Worm (Caenorhabditis elegans) whole organism, midembryonic: Measurements from ENCODE around the gene K10H10.12.

Source experiments
- T22C8.4 ChIP-seq: fragments of 200-800 bp; sonication (Bioruptor generic); IDR thresholded peaks from 2 replicates; pipeline ENCODE4 v1.3.6; 2022; ENCODE audit warnings: missing genetic modification characterization, missing compliant biosample characterization
- cog-1 ChIP-seq: sonication (generic microtip); optimal IDR thresholded peaks from 2 replicates; lab custom pipeline; 2016; ENCODE audit warnings: missing genetic modification characterization, missing compliant biosample characterization
- flt-1 ChIP-seq: fragments of 200-800 bp; sonication (Bioruptor generic); IDR thresholded peaks from 2 replicates; pipeline ENCODE4 v1.3.6; 2022; ENCODE audit warnings: missing genetic modification characterization, missing compliant biosample characterization
- klf-2 ChIP-seq: fragments of 200-800 bp; sonication (Bioruptor generic); conservative IDR thresholded peaks from 2 replicates; pipeline ENCODE4 v1.3.6; 2022; ENCODE audit warnings: missing genetic modification reagents, missing genetic modification characterization, missing compliant biosample characterization
- ref-1 ChIP-seq: fragments of 200-800 bp; sonication (Bioruptor generic); conservative IDR thresholded peaks from 2 replicates; pipeline ENCODE4 v1.3.6; 2022; ENCODE audit warnings: missing genetic modification reagents, missing genetic modification characterization, missing compliant biosample characterization
- tab-1 ChIP-seq: fragments of 200-800 bp; sonication (Bioruptor generic); IDR thresholded peaks from 2 replicates; pipeline ENCODE4 v1.3.6; 2022; ENCODE audit warnings: missing genetic modification characterization, missing compliant biosample characterization
- ztf-23 ChIP-seq: fragments of 200-800 bp; sonication (Bioruptor generic); IDR thresholded peaks from 2 replicates; pipeline ENCODE4 v1.3.6; 2022; ENCODE audit warnings: missing genetic modification reagents, missing genetic modification characterization, missing compliant biosample characterization
- ztf-29 ChIP-seq: fragments of 200-800 bp; sonication (Bioruptor generic); IDR thresholded peaks from 2 replicates; pipeline ENCODE4 v1.3.6; 2022; ENCODE audit warnings: missing genetic modification reagents, missing genetic modification characterization, missing compliant biosample characterization

DNA sequence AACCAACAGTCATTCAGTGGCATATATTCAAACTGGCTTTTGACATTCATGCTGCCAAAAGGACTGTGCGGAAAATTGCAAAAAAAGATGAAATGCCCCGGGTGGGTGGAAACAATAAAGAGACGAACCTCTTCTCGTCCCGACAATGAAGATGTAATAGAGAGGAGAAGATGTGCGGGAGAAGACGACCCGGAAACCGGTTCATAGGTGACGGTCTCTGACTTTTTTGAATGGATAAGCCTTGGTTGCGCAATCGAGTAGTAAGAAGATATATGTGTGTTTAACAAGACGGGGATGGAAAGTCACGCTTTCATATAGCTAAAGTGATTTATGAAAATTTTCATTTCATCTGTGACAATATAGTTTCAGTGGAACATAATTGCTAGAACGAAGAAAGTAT lies 25.4 kb downstream of the K10H10.12 start:
- TF ChIP-seq ztf-29 (GFP tag; lab: Robert Waterston, UW) (no peak), ref-1 (GFP tag; lab: Robert Waterston, UW) (no peak), klf-2 (GFP tag; lab: Robert Waterston, UW) (no peak), cog-1 (tag; lab: Kevin White, UChicago) (no peak), T22C8.4 (GFP tag; lab: Robert Waterston, UW) (no peak), flt-1 (GFP tag; lab: Robert Waterston, UW) (no peak), tab-1 (GFP tag; lab: Robert Waterston, UW) (no peak), ztf-23 (GFP tag; lab: Robert Waterston, UW) (no peak)
